Fruit fly (Drosophila melanogaster): ENCODE measurements around the gene CG45116.
"Not testable (repeated sequence)": the region's sequence is repeated elsewhere in the genome, so short reads cannot be mapped to it uniquely, and the experiment has no call there.

DNA sequence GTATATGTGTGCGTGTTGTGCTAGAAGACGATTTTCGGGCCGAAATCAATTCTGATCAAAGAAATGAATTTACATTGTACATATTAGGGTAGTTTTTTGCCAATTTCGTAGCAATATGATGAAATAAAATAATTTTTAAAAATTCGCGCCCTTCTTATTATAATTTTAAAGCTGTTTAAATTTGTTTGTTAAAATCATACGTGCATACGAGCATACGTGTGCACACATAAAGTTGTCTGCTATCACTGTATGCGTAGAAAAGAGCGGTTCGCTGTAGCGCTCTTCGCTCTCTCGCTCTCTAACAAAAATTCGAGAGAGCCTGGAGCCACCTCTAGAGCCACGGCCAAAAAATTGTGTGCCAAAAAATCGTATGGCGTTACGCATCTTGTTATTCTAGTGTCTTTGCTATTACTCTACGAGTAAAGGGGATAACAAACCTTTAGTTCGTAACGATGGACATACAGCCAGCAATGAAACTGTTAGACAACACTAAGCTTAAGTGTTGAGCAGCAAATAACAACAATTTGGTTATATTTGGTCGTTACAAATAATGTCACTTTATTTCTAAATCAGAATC is 21.5 kb downstream of the CG45116 start, which contains the start of gene mael:
- not testable (repeated sequence) for TF ChIP-seq fu2 (GFP tag; optimal IDR thresholded peaks at IDR 0.05); slp2 (GFP tag; optimal IDR thresholded peaks at IDR 0.05); CG13775 (GFP tag; optimal IDR thresholded peaks at IDR 0.05); chif (GFP tag; optimal IDR thresholded peaks at IDR 0.05); CG5180 (GFP tag; optimal IDR thresholded peaks at IDR 0.05); ems (GFP tag; optimal IDR thresholded peaks at IDR 0.05); danr (GFP tag; IDR thresholded peaks at IDR 0.05)
